Worm (Caenorhabditis elegans): Measurements from ENCODE around the gene F41E6.7.

F41E6.7 gene

ce11 chrV:8631277-8631765, 32.2 kb upstream of the F41E6.7 start, which contains the start of gene atg-18 (continued):
- TF ChIP-seq ets-4 (tag; optimal IDR thresholded peaks at IDR 0.05) = peak; percentile 25
- TF ChIP-seq pqm-1 (tag; optimal IDR thresholded peaks at IDR 0.05) = peak; percentile 36
- peak; percentile 39 for TF ChIP-seq C38D4.7 (GFP tag; optimal IDR thresholded peaks at IDR 0.05)
- TF ChIP-seq fkh-6 (tag; optimal IDR thresholded peaks at IDR 0.05) = peak; percentile 17
- peak; percentile 49 for TF ChIP-seq unc-42 (tag; optimal IDR thresholded peaks at IDR 0.05)
- TF ChIP-seq K09A11.1 (tag; optimal IDR thresholded peaks at IDR 0.05; ENCODE audit: insufficient read depth) = peak; percentile 80
- peak; percentile 82 for TF ChIP-seq tbx-2 (tag; optimal IDR thresholded peaks at IDR 0.05)
- peak; percentile 81 for TF ChIP-seq elt-2 (tag; optimal IDR thresholded peaks at IDR 0.05)
- no peak for TF ChIP-seq ceh-9 (tag; optimal IDR thresholded peaks at IDR 0.05)
- peak; percentile 19 for TF ChIP-seq fkh-10 (GFP tag; optimal IDR thresholded peaks at IDR 0.05)
- TF ChIP-seq ceh-2 (tag; optimal IDR thresholded peaks at IDR 0.05) = peak; percentile 68
- peak; percentile 52 for TF ChIP-seq che-1 (tag; optimal IDR thresholded peaks at IDR 0.05)
- peak; percentile 14 for TF ChIP-seq pha-2 (tag; optimal IDR thresholded peaks at IDR 0.05)
- TF ChIP-seq tbx-7 (tag; optimal IDR thresholded peaks at IDR 0.05) = peak; percentile 2
- TF ChIP-seq mec-3 (tag; optimal IDR thresholded peaks at IDR 0.05; ENCODE audit: borderline replicate concordance) = no peak
- peak; percentile 81 for TF ChIP-seq ceh-31 (tag; optimal IDR thresholded peaks at IDR 0.05)
- TF ChIP-seq lin-11 (tag; optimal IDR thresholded peaks at IDR 0.05) = peak; percentile 26
- TF ChIP-seq syd-9 (tag; optimal IDR thresholded peaks at IDR 0.05) = no peak
- TF ChIP-seq hlh-15 (tag; optimal IDR thresholded peaks at IDR 0.05) = peak; percentile 32
- TF ChIP-seq pag-3 (tag; optimal IDR thresholded peaks at IDR 0.05; ENCODE audit: borderline replicate concordance) = no peak
- TF ChIP-seq K02D7.2 (tag; optimal IDR thresholded peaks at IDR 0.05) = peak; percentile 36
- TF ChIP-seq Y22D7AL.16 (tag; optimal IDR thresholded peaks at IDR 0.05) = no peak
- TF ChIP-seq C08G9.2 (tag; optimal IDR thresholded peaks at IDR 0.05) = no peak
- peak; percentile 51 for TF ChIP-seq ceh-14 (tag; optimal IDR thresholded peaks at IDR 0.05)
- TF ChIP-seq sdc-2 (tag; optimal IDR thresholded peaks at IDR 0.05) = peak; percentile 21
- no peak for TF ChIP-seq zip-5 (tag; optimal IDR thresholded peaks at IDR 0.05)
- TF ChIP-seq unc-3 (GFP tag; conservative IDR thresholded peaks at IDR 0.05) = no peak
- peak; percentile 63 for TF ChIP-seq unc-3 (tag; optimal IDR thresholded peaks at IDR 0.05)
- TF ChIP-seq dmd-4 (tag; optimal IDR thresholded peaks at IDR 0.05; ENCODE audit: borderline replicate concordance) = no peak
- TF ChIP-seq fax-1 (tag; optimal IDR thresholded peaks at IDR 0.05) = peak; percentile 50

- no peak for TF ChIP-seq Y22D7AL.16 (tag; optimal IDR thresholded peaks at IDR 0.05)
- TF ChIP-seq K09A11.1 (tag; optimal IDR thresholded peaks at IDR 0.05; ENCODE audit: insufficient read depth) = no peak
- TF ChIP-seq unc-3 (GFP tag; conservative IDR thresholded peaks at IDR 0.05) = no peak
- TF ChIP-seq unc-3 (tag; optimal IDR thresholded peaks at IDR 0.05) = no peak
- no peak for TF ChIP-seq ets-4 (tag; optimal IDR thresholded peaks at IDR 0.05)
- no peak for TF ChIP-seq ama-1 (optimal IDR thresholded peaks at IDR 0.05)
- no peak for TF ChIP-seq pax-1 (tag; optimal IDR thresholded peaks at IDR 0.05)
- no peak for TF ChIP-seq rnt-1 (tag; optimal IDR thresholded peaks at IDR 0.05)
- no peak for TF ChIP-seq mec-3 (tag; optimal IDR thresholded peaks at IDR 0.05; ENCODE audit: borderline replicate concordance)
Measured at ce11 chrV:8629029-8629428, 29.9 kb upstream of the F41E6.7 start, which contains the start of gene F41E6.12. TSS of gene F41E6.12 (minus strand) at chrV:8629129.

- TF ChIP-seq sdc-2 (tag; optimal IDR thresholded peaks at IDR 0.05) = no peak
- TF ChIP-seq tbx-7 (tag; optimal IDR thresholded peaks at IDR 0.05) = no peak
- TF ChIP-seq unc-55 (GFP tag; optimal IDR thresholded peaks at IDR 0.05) = no peak
- no peak for TF ChIP-seq fkh-10 (GFP tag; optimal IDR thresholded peaks at IDR 0.05)
- TF ChIP-seq pat-9 (tag; optimal IDR thresholded peaks at IDR 0.05) = no peak
- no peak for TF ChIP-seq C38D4.7 (GFP tag; optimal IDR thresholded peaks at IDR 0.05)
- TF ChIP-seq madf-2 (tag; optimal IDR thresholded peaks at IDR 0.05) = no peak
- TF ChIP-seq unc-86 (tag; optimal IDR thresholded peaks at IDR 0.05) = no peak
- TF ChIP-seq npax-4 (tag; optimal IDR thresholded peaks at IDR 0.05) = no peak
- TF ChIP-seq ztf-16 (tag; optimal IDR thresholded peaks at IDR 0.05) = no peak
- TF ChIP-seq dmd-4 (tag; optimal IDR thresholded peaks at IDR 0.05; ENCODE audit: borderline replicate concordance) = no peak
- no peak for TF ChIP-seq zip-5 (tag; optimal IDR thresholded peaks at IDR 0.05)
- TF ChIP-seq lin-11 (tag; optimal IDR thresholded peaks at IDR 0.05) = no peak
- no peak for TF ChIP-seq ceh-14 (tag; optimal IDR thresholded peaks at IDR 0.05)
- TF ChIP-seq fax-1 (tag; optimal IDR thresholded peaks at IDR 0.05) = no peak
- TF ChIP-seq nhr-11 (tag; optimal IDR thresholded peaks at IDR 0.05) = no peak
- no peak for TF ChIP-seq ceh-22 (tag; optimal IDR thresholded peaks at IDR 0.05)
- no peak for TF ChIP-seq pax-1 (tag; optimal IDR thresholded peaks at IDR 0.05)
- no peak for TF ChIP-seq rnt-1 (tag; optimal IDR thresholded peaks at IDR 0.05)
- TF ChIP-seq pag-3 (tag; optimal IDR thresholded peaks at IDR 0.05; ENCODE audit: borderline replicate concordance) = no peak
Measured at ce11 chrV:8627580-8627979, 28.5 kb upstream of the F41E6.7 start.

Data from whole organism, late embryonic.